Fruit fly (Drosophila melanogaster): ENCODE results near the gene BBS1.

BBS1 gene

dm6 chr3L:7150850-7151249 lies 25.1 kb downstream of the BBS1 start:
- TF ChIP-seq CG8478 (optimal IDR thresholded peaks at IDR 0.05) = no peak

DNA sequence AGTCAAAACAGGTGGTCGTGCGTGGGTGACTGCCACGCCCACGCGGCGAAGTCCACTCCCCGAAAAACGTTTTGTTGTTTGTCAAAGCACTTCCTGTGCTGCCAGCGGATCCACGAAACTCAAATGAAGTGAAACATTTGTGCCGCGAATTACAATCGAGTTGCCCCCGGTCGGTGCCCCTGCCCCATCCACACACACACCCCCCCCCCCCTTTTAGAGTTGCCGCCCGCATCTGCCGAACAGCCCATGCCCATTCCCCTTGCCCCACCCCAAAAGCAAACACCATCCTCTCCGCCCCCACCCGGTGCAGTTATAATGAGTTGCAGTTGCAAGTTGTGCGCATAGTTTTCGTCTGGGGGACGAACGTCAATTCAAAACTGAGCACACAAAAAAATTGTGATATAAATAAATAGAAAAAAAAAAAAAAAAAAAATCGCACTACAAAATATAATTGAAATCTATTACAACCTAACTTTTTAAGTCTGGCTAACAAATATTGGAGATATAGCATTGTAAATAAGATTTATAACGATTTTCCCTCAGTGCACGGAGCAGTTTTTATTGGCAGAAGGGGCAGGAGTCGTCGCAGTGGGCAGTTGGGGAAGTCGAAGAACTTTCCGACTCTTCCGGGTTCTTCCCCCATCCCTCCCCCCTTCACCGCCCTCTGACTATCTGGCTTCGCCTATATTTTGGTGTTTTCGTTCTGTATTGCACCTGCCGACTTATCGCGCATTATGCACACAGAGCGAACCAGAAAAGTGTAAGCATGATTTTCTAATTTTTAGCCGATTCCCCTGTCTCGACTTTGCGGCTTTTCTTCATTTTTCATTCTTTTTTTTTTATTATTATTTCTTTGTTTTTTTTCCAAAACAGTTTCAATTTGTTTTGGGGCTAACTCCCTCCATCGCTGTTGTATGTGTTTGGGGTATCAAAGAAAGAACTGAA lies 26.1 kb downstream of the BBS1 start:
- TF ChIP-seq CG8478 (optimal IDR thresholded peaks at IDR 0.05) = no peak
- TF ChIP-seq CTCF (optimal IDR thresholded peaks at IDR 0.05) = no peak

- TF ChIP-seq CG8478 (optimal IDR thresholded peaks at IDR 0.05) (no peak), CTCF (optimal IDR thresholded peaks at IDR 0.05) (no peak)
These were observed 27.9 kb downstream of the BBS1 start for dm6 chr3L:7153634-7154033.

dm6 chr3L:7154249-7154648 lies 28.5 kb downstream of the BBS1 start:
- no peak for TF ChIP-seq CG8478 (optimal IDR thresholded peaks at IDR 0.05)

DNA sequence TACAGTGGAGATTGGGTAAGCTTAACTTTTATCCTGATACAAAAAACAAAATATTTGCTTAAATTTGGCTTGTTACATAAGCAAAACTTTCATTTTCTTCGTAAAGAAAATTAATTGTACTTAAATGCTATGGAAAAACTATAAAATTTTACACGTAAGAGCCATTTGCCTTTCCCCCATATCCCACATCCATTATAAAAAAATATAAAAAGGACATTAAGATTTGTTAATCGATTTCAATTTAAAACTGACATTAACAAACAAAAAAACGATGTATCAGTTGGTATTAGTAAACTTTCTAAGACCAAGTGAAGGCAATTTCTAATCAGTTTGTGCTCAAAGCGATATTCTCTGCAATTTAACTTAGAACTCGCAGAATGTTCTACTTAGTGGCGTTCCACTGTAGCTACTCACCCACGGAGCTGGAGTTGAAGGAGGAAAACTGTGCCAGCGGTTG lies 29.8 kb downstream of the BBS1 start:
- TF ChIP-seq CTCF (optimal IDR thresholded peaks at IDR 0.05) (no peak), CG8478 (optimal IDR thresholded peaks at IDR 0.05) (no peak)

dm6 chr3L:7156239-7156638 lies 30.5 kb downstream of the BBS1 start:
- no peak for TF ChIP-seq CG8478 (optimal IDR thresholded peaks at IDR 0.05)

- TF ChIP-seq CTCF (optimal IDR thresholded peaks at IDR 0.05) (no peak), CG8478 (optimal IDR thresholded peaks at IDR 0.05) (no peak)
These were observed 31.2 kb downstream of the BBS1 start, which contains the start of gene corn for dm6 chr3L:7156890-7157289. TSS of gene corn (minus strand) at chr3L:7157073.

- TF ChIP-seq CG8478 (optimal IDR thresholded peaks at IDR 0.05) (no peak), CTCF (optimal IDR thresholded peaks at IDR 0.05) (no peak)
These were observed 32.0 kb downstream of the BBS1 start, which contains the start of gene CG8620 for dm6 chr3L:7157713-7158112. TSS of gene CG8620 (plus strand) at chr3L:7158099.

DNA sequence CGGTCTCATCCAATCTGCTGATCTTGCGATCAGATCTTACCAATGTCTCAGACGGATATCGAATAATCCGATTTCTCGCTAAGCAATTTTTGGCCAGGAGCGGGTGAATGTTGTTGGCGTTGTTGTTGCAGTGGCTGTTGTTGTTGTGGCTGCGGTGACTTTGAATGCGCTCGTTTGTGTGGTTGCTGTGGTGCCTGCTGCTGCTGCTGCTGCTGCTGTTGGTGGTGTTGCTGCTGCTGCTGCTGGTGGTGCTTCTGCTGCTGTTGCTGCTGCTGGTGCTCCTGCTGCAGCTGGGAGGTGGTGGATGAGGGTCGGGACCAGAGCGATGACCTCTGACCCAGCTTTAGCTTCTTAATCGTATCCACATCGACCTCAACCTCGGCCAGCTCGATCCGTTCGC lies 35.6 kb downstream of the BBS1 start:
- TF ChIP-seq CTCF (optimal IDR thresholded peaks at IDR 0.05) (no peak), CG8478 (optimal IDR thresholded peaks at IDR 0.05) (no peak)

- TF ChIP-seq CTCF (optimal IDR thresholded peaks at IDR 0.05) = no peak
- TF ChIP-seq CG8478 (optimal IDR thresholded peaks at IDR 0.05) = no peak
These were observed 36.2 kb downstream of the BBS1 start for dm6 chr3L:7161924-7162323.

Data from S2 (cell line).